Worm (Caenorhabditis elegans): Measurements from ENCODE around the gene dnj-9.

The dnj-9 gene

ce11 chrII:4851594-4852106 lies at the start of gene dnj-9:
dnj-9 (plus strand) TSS chrII:4852056.
- no peak for TF ChIP-seq nhr-84 (tag; optimal IDR thresholded peaks at IDR 0.05)
- TF ChIP-seq fkh-10 (GFP tag; optimal IDR thresholded peaks at IDR 0.05): peak; percentile 86
- peak; percentile 83 for TF ChIP-seq ceh-88 (GFP tag; IDR thresholded peaks at IDR 0.05)
- peak; percentile 97 for TF ChIP-seq lin-39 (tag; optimal IDR thresholded peaks at IDR 0.05)
- TF ChIP-seq lin-14 (GFP tag; optimal IDR thresholded peaks at IDR 0.05): peak; percentile 96
- no peak for TF ChIP-seq sptf-1 (tag; optimal IDR thresholded peaks at IDR 0.05)
- peak; percentile 98 for TF ChIP-seq rnt-1 (tag; optimal IDR thresholded peaks at IDR 0.05)
- peak; percentile 87 for TF ChIP-seq ama-1 (optimal IDR thresholded peaks at IDR 0.05)
- TF ChIP-seq ets-5 (GFP tag; IDR thresholded peaks at IDR 0.05): no peak
- TF ChIP-seq lin-13 (GFP tag; optimal IDR thresholded peaks at IDR 0.05): peak; percentile 93
- TF ChIP-seq sox-4 (tag; optimal IDR thresholded peaks at IDR 0.05): peak; percentile 93
- TF ChIP-seq swsn-7 (tag; optimal IDR thresholded peaks at IDR 0.05): peak; percentile 97
- TF ChIP-seq jun-1 (tag; optimal IDR thresholded peaks at IDR 0.05): peak; percentile 92
- peak; percentile 45 for TF ChIP-seq vab-15 (tag; optimal IDR thresholded peaks at IDR 0.05)
- peak; percentile 85 for TF ChIP-seq mab-9 (GFP tag; IDR thresholded peaks at IDR 0.05)
- peak; percentile 97 for TF ChIP-seq snu-23 (GFP tag; optimal IDR thresholded peaks at IDR 0.05)
- TF ChIP-seq pax-3 (tag; optimal IDR thresholded peaks at IDR 0.05): peak; percentile 86
- TF ChIP-seq tlp-1 (tag; optimal IDR thresholded peaks at IDR 0.05): no peak
- peak; percentile 96 for TF ChIP-seq xbp-1 (tag; optimal IDR thresholded peaks at IDR 0.05)
- TF ChIP-seq efl-3 (GFP tag; optimal IDR thresholded peaks at IDR 0.05): peak; percentile 51
- peak; percentile 65 for TF ChIP-seq nhr-237 (tag; optimal IDR thresholded peaks at IDR 0.05)
- peak; percentile 97 for TF ChIP-seq nhr-47 (tag; optimal IDR thresholded peaks at IDR 0.05)
- no peak for TF ChIP-seq egl-27 (tag; optimal IDR thresholded peaks at IDR 0.05)
- TF ChIP-seq mef-2 (tag; optimal IDR thresholded peaks at IDR 0.05): peak; percentile 44
- peak; percentile 91 to 99 for TF ChIP-seq efl-1 (optimal IDR thresholded peaks at IDR 0.05)
- peak; percentile 99 to 100 for TF ChIP-seq efl-1 (GFP tag; optimal IDR thresholded peaks at IDR 0.05 in 1 of 2)
- TF ChIP-seq fkh-4 (tag; optimal IDR thresholded peaks at IDR 0.05; ENCODE audit: borderline replicate concordance): peak; percentile 80
- TF ChIP-seq C04F5.9 (tag; optimal IDR thresholded peaks at IDR 0.05): peak; percentile 93
- TF ChIP-seq nhr-85 (tag): peak; percentile 97
- peak; percentile 90 for TF ChIP-seq aha-1 (tag; optimal IDR thresholded peaks at IDR 0.05)
- TF ChIP-seq unc-86 (tag; optimal IDR thresholded peaks at IDR 0.05): peak; percentile 94
- peak; percentile 8 for TF ChIP-seq hlh-4 (tag; optimal IDR thresholded peaks at IDR 0.05)
- TF ChIP-seq nhr-19 (GFP tag; conservative IDR thresholded peaks at IDR 0.05): peak; percentile 96
- peak; percentile 98 for TF ChIP-seq nhr-71 (tag; optimal IDR thresholded peaks at IDR 0.05)
- TF ChIP-seq ceh-8 (GFP tag; optimal IDR thresholded peaks at IDR 0.05): peak; percentile 93
- TF ChIP-seq skn-1 (tag; optimal IDR thresholded peaks at IDR 0.05): peak; percentile 88
- peak in 3 of 6 experiments; percentile 50 to 90 (median 90) for TF ChIP-seq elt-3 (tag; optimal IDR thresholded peaks at IDR 0.05)
- TF ChIP-seq pag-3 (tag; optimal IDR thresholded peaks at IDR 0.05; ENCODE audit: borderline replicate concordance, insufficient read depth): peak; percentile 32
- TF ChIP-seq zip-4 (GFP tag; optimal IDR thresholded peaks at IDR 0.05): peak; percentile 89
- peak; percentile 98 for TF ChIP-seq elt-2 (tag; optimal IDR thresholded peaks at IDR 0.05)
- peak; percentile 88 for TF ChIP-seq nhr-77 (tag; optimal IDR thresholded peaks at IDR 0.05)
- no peak for TF ChIP-seq Y116A8C.19 (tag; optimal IDR thresholded peaks at IDR 0.05; ENCODE audit: borderline replicate concordance)
- peak; percentile 99 for TF ChIP-seq lin-35 (GFP tag; optimal IDR thresholded peaks at IDR 0.05)
- no peak for TF ChIP-seq alr-1 (tag; optimal IDR thresholded peaks at IDR 0.05; ENCODE audit: borderline replicate concordance)
- peak; percentile 57 for TF ChIP-seq ceh-90 (tag; optimal IDR thresholded peaks at IDR 0.05)
- TF ChIP-seq lir-3 (tag; optimal IDR thresholded peaks at IDR 0.05; ENCODE audit: poor library complexity): peak; percentile 83
- peak; percentile 39 for TF ChIP-seq C34B4.2 (tag; optimal IDR thresholded peaks at IDR 0.05)
- TF ChIP-seq unc-62 (GFP tag; optimal IDR thresholded peaks at IDR 0.05): no peak
- TF ChIP-seq nhr-12 (tag; optimal IDR thresholded peaks at IDR 0.05): peak; percentile 24
- TF ChIP-seq blmp-1 (tag; optimal IDR thresholded peaks at IDR 0.05): peak; percentile 85
- peak; percentile 90 for TF ChIP-seq fos-1 (tag; optimal IDR thresholded peaks at IDR 0.05)
- TF ChIP-seq egl-13 (tag; optimal IDR thresholded peaks at IDR 0.05): peak; percentile 92
- TF ChIP-seq mep-1 (tag; optimal IDR thresholded peaks at IDR 0.05): peak; percentile 99

Data from whole organism, L1 larva.